Worm (Caenorhabditis elegans) whole organism, L4 larva: ENCODE measurements around the gene srh-20.
A peak's percentile ranks its signal among the peaks of the same experiment; 100 is the strongest.

ENCODE experiments used
- aha-1 ChIP-seq: fragments of 150-350 bp; peaks from one replicate; lab custom pipeline; 2014; ENCODE audit warnings: missing biosample characterization, missing genetic modification characterization
- tag-97 ChIP-seq: fragments of 200-800 bp; sonication (Bioruptor generic); IDR thresholded peaks from 2 replicates; pipeline ENCODE4 v1.3.6; 2022; ENCODE audit warnings: missing genetic modification characterization, missing compliant biosample characterization

Gene srh-20

DNA sequence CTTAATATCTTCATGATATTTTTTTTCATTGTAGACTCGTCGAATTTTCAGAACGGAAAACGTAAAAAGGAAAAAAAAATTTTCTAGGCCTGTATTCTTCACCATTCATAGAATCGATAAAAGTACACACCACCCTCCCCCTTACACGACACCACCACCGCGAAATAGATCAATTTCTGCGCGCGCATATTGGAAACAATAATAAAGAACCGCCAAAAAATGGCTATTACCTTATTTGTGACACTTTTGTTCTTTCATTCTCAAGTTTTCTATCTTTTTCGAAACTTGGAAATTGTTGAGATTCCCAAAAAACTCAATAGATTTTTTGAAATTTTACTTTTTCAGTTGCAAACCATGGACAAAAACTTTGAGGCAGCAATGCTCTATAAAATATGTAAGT is 50.4 kb downstream of the srh-20 start, which contains the start of gene F26G5.1:
Gene F26G5.1, plus strand, starts transcription at position 339 of the 400 bp plus-strand sequence.
- no peak for TF ChIP-seq tag-97 (GFP tag; lab: Robert Waterston, UW)
- TF ChIP-seq aha-1, result peak; percentile 53
